Worm (Caenorhabditis elegans) whole organism, young adult: ENCODE measurements around the gene srg-69.

Experiments
- C06A6.2 ChIP-seq: fragments of 200-800 bp; sonication (Bioruptor generic); conservative IDR thresholded peaks from 2 replicates; pipeline ENCODE4 v1.3.6; 2022; ENCODE audit warnings: missing genetic modification characterization, missing compliant biosample characterization
- F39B2.1 ChIP-seq: fragments of 200-800 bp; sonication (Bioruptor generic); IDR thresholded peaks from 2 replicates; pipeline ENCODE4 v1.3.6; 2022; ENCODE audit warnings: missing genetic modification reagents, missing genetic modification characterization, missing compliant biosample characterization
- F49E8.2 ChIP-seq: sonication (generic microtip); optimal IDR thresholded peaks from 3 replicates; lab custom pipeline; 2017; ENCODE audit warnings: missing genetic modification characterization, mild to moderate bottlenecking, missing compliant biosample characterization, antibody characterized with exemption, moderate library complexity; ENCODE audit not compliant: insufficient read depth
- Y79H2A.3 ChIP-seq: fragments of 200-800 bp; sonication (Bioruptor generic); conservative IDR thresholded peaks from 2 replicates; pipeline ENCODE4 v1.3.6; 2022; ENCODE audit warnings: missing genetic modification reagents, missing genetic modification characterization, missing compliant biosample characterization
- Y95B8A.8 ChIP-seq: fragments of 200-800 bp; sonication (Bioruptor generic); IDR thresholded peaks from 2 replicates; pipeline ENCODE4 v1.3.6; 2022; ENCODE audit warnings: missing genetic modification reagents, missing genetic modification characterization, missing compliant biosample characterization
- aptf-2 ChIP-seq: fragments of 200-800 bp; sonication (Bioruptor generic); conservative IDR thresholded peaks from 2 replicates; pipeline ENCODE4 v1.3.6; 2022; ENCODE audit warnings: missing genetic modification reagents, missing genetic modification characterization, missing compliant biosample characterization
- attf-3 ChIP-seq: fragments of 200-800 bp; sonication (Bioruptor generic); conservative IDR thresholded peaks from 2 replicates; pipeline ENCODE4 v1.3.6; 2022; ENCODE audit warnings: missing genetic modification reagents, missing genetic modification characterization, missing compliant biosample characterization
- bed-1 ChIP-seq: fragments of 200-800 bp; sonication (Bioruptor generic); IDR thresholded peaks from 2 replicates; pipeline ENCODE4 v1.3.6; 2022; ENCODE audit warnings: missing genetic modification reagents, missing genetic modification characterization, missing compliant biosample characterization
- cebp-1 ChIP-seq, 2 experiments: fragments of 200-800 bp in 1 of 2; sonication (Bioruptor generic) in 1 of 2; sonication (generic microtip) in 1 of 2; IDR thresholded peaks in 1 of 2; optimal IDR thresholded peaks in 1 of 2; 2 replicates each; pipeline versions ENCODE4 v1.3.6 to Lab custom; 2017 to 2022; ENCODE audit warnings: missing compliant biosample characterization in 2 of 2, missing genetic modification characterization in 2 of 2, mild to moderate bottlenecking in 1 of 2, missing genetic modification reagents in 1 of 2, moderate library complexity in 1 of 2
- ceh-100 ChIP-seq: fragments of 200-800 bp; sonication (Bioruptor generic); IDR thresholded peaks from 2 replicates; pipeline ENCODE4 v1.3.6; 2022; ENCODE audit warnings: missing genetic modification reagents, missing genetic modification characterization, missing compliant biosample characterization
- ceh-91 ChIP-seq: fragments of 200-800 bp; sonication (Bioruptor generic); IDR thresholded peaks from 2 replicates; pipeline ENCODE4 v1.3.6; 2022; ENCODE audit warnings: missing genetic modification reagents, missing genetic modification characterization, missing compliant biosample characterization
- dox-1 ChIP-seq: fragments of 200-800 bp; sonication (Bioruptor generic); IDR thresholded peaks from 2 replicates; pipeline ENCODE4 v1.3.6; 2022; ENCODE audit warnings: missing genetic modification reagents, missing genetic modification characterization, missing compliant biosample characterization
- ets-4 ChIP-seq: fragments of 200-800 bp; sonication (Bioruptor generic); optimal IDR thresholded peaks from 2 replicates; lab custom pipeline; 2018; ENCODE audit warnings: mild to moderate bottlenecking, missing genetic modification characterization, missing compliant biosample characterization
- hlh-26 ChIP-seq: fragments of 200-800 bp; sonication (Bioruptor generic); conservative IDR thresholded peaks from 2 replicates; pipeline ENCODE4 v1.3.6; 2022; ENCODE audit warnings: missing genetic modification reagents, missing genetic modification characterization, missing compliant biosample characterization
- hsf-1 ChIP-seq: fragments of 200-800 bp; sonication (Bioruptor generic); IDR thresholded peaks from 2 replicates; pipeline ENCODE4 v1.3.6; 2022; ENCODE audit warnings: missing genetic modification reagents, missing genetic modification characterization, missing compliant biosample characterization
- lag-1 ChIP-seq: fragments of 200-800 bp; sonication (Bioruptor generic); IDR thresholded peaks from 2 replicates; pipeline ENCODE4 v1.3.6; 2022; ENCODE audit warnings: missing genetic modification reagents, missing genetic modification characterization, missing compliant biosample characterization
- let-607 ChIP-seq, 2 experiments: fragments of 200-800 bp in 1 of 2; sonication (Bioruptor generic) in 1 of 2; sonication (generic microtip) in 1 of 2; optimal IDR thresholded peaks; 2 replicates each; lab custom pipeline; 2016 to 2018; ENCODE audit warnings: mild to moderate bottlenecking in 2 of 2, missing compliant biosample characterization in 2 of 2, missing genetic modification characterization in 2 of 2, moderate library complexity in 2 of 2, missing genotype in 1 of 2
- lin-54 ChIP-seq: fragments of 200-800 bp; sonication (Bioruptor generic); optimal IDR thresholded peaks from 2 replicates; lab custom pipeline; 2018; ENCODE audit warnings: mild to moderate bottlenecking, missing genetic modification characterization, missing compliant biosample characterization
- madf-6 ChIP-seq: fragments of 200-800 bp; sonication (Bioruptor generic); IDR thresholded peaks from 2 replicates; pipeline ENCODE4 v1.3.6; 2022; ENCODE audit warnings: missing genetic modification reagents, missing genetic modification characterization, missing compliant biosample characterization
- mcd-1 ChIP-seq: fragments of 200-800 bp; sonication (Bioruptor generic); IDR thresholded peaks from 2 replicates; pipeline ENCODE4 v1.3.6; 2022; ENCODE audit warnings: missing genetic modification reagents, missing genetic modification characterization, missing compliant biosample characterization
- mes-4 ChIP-seq: sonication (generic microtip); optimal IDR thresholded peaks from 2 replicates; lab custom pipeline; 2016; ENCODE audit warnings: missing genotype, missing genetic modification characterization, missing compliant biosample characterization
- mxl-1 ChIP-seq: sonication (generic microtip); optimal IDR thresholded peaks from 2 replicates; lab custom pipeline; 2016; ENCODE audit warnings: missing genetic modification characterization, missing compliant biosample characterization
- nfyb-1 ChIP-seq: fragments of 200-800 bp; sonication (Bioruptor generic); IDR thresholded peaks from 2 replicates; pipeline ENCODE4 v1.3.6; 2022; ENCODE audit warnings: missing genetic modification reagents, missing genetic modification characterization, missing compliant biosample characterization
- nhr-80 ChIP-seq: sonication (generic microtip); optimal IDR thresholded peaks from 2 replicates; lab custom pipeline; 2016; ENCODE audit warnings: missing genetic modification characterization, missing compliant biosample characterization
- pha-4 ChIP-seq: fragments of 150-350 bp; sonication (generic microtip); optimal IDR thresholded peaks from 2 replicates; lab custom pipeline; 2014; ENCODE audit warnings: missing biosample characterization, missing genetic modification reagents, missing genetic modification characterization
- rec-8 ChIP-seq, 2 experiments: sonication (generic microtip); optimal IDR thresholded peaks; 2 replicates each; lab custom pipeline; 2016; ENCODE audit warnings: mild to moderate bottlenecking in 2 of 2, missing genetic modification characterization in 2 of 2, missing genetic modification reagents in 2 of 2, missing genotype in 2 of 2, missing biosample characterization in 1 of 2, missing compliant biosample characterization in 1 of 2, moderate library complexity in 1 of 2
- repo-1 ChIP-seq: sonication (generic microtip); optimal IDR thresholded peaks from 2 replicates; lab custom pipeline; 2017; ENCODE audit warnings: mild to moderate bottlenecking, missing genetic modification characterization, missing compliant biosample characterization
- sdz-38 ChIP-seq: sonication (generic microtip); optimal IDR thresholded peaks from 2 replicates; lab custom pipeline; 2016; ENCODE audit warnings: missing genotype, missing genetic modification characterization, missing compliant biosample characterization
- sea-2 ChIP-seq: fragments of 200-800 bp; sonication (Bioruptor generic); IDR thresholded peaks from 2 replicates; pipeline ENCODE4 v1.3.6; 2022; ENCODE audit warnings: missing genetic modification characterization, missing compliant biosample characterization
- snpc-1.1 ChIP-seq: sonication (generic microtip); optimal IDR thresholded peaks from 2 replicates; lab custom pipeline; 2017; ENCODE audit warnings: missing genetic modification characterization, mild to moderate bottlenecking, missing compliant biosample characterization, antibody characterized with exemption, moderate library complexity, missing genotype, missing genetic modification reagents; ENCODE audit not compliant: insufficient read depth
- snpc-1.3 ChIP-seq: sonication (generic microtip); optimal IDR thresholded peaks from 2 replicates; lab custom pipeline; 2017; ENCODE audit warnings: missing genetic modification characterization, mild to moderate bottlenecking, missing compliant biosample characterization, antibody characterized with exemption, moderate library complexity, missing genotype, missing genetic modification reagents; ENCODE audit not compliant: insufficient read depth
- snpc-3.4 ChIP-seq: sonication (generic microtip); optimal IDR thresholded peaks from 2 replicates; lab custom pipeline; 2017; ENCODE audit warnings: missing genetic modification characterization, mild to moderate bottlenecking, missing compliant biosample characterization, antibody characterized with exemption, moderate library complexity, missing genotype, missing genetic modification reagents
- zfh-2 ChIP-seq: fragments of 200-800 bp; sonication (Bioruptor generic); conservative IDR thresholded peaks from 2 replicates; pipeline ENCODE4 v1.3.6; 2022; ENCODE audit warnings: missing genetic modification reagents, missing genetic modification characterization, missing compliant biosample characterization
- zim-3 ChIP-seq: sonication (generic microtip); optimal IDR thresholded peaks from 2 replicates; lab custom pipeline; 2017; ENCODE audit warnings: mild to moderate bottlenecking, missing genetic modification characterization, moderate library complexity, missing compliant biosample characterization
- ztf-25 ChIP-seq: fragments of 200-800 bp; sonication (Bioruptor generic); IDR thresholded peaks from 2 replicates; pipeline ENCODE4 v1.3.6; 2022; ENCODE audit warnings: missing genetic modification reagents, missing genetic modification characterization, missing compliant biosample characterization
- ztf-3 ChIP-seq: fragments of 200-800 bp; sonication (Bioruptor generic); optimal IDR thresholded peaks from 2 replicates; lab custom pipeline; 2018; ENCODE audit warnings: mild to moderate bottlenecking, missing genetic modification characterization, missing compliant biosample characterization

srg-69 gene

ce11 chrII:5330206-5330686, 25.2 kb upstream of the srg-69 start (continued):
- TF ChIP-seq ets-4 (GFP tag; lab: Kevin White, UChicago): peak; percentile 33

DNA sequence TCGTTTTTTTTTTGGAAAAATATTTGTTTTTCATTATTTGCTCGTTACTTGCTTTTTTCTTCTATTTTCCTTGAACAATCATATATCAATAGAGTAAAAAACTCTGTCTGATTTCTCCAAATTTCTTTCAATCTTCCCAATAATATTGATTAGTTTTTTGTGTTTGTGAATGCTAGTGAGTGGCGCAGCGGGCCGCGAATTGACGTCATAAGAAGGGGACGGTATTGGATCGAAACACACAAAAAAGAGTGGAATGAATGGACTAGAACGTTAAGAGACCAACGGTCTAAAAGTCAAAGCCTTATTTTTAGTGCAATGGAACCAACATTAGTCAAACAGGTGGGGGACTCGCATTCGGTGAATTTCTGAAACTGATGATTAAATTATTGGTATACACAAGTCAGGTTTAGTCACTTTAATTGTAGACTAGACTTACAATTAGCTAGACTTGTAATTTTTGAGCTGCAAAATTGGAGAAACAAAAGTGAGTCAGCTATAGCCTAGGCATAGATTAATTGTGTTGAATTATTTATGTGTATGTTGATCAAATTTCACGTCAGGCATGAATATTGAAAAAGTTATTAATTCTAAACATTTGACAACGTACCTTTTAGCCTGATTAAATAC, 23.7 kb upstream of the srg-69 start:
- TF ChIP-seq mes-4 (tag; lab: Kevin White, UChicago): no peak
- TF ChIP-seq lin-54 (GFP tag; lab: Kevin White, UChicago): no peak
- peak; percentile 18 for TF ChIP-seq repo-1 (tag; lab: Kevin White, UChicago)
- no peak for TF ChIP-seq zfh-2 (GFP tag; lab: Robert Waterston, UW)
- TF ChIP-seq mxl-1 (tag; lab: Kevin White, UChicago): no peak
- TF ChIP-seq C06A6.2 (GFP tag; lab: Robert Waterston, UW): no peak
- peak; percentile 3 for TF ChIP-seq zim-3 (tag; lab: Kevin White, UChicago)
- TF ChIP-seq F49E8.2 (tag; lab: Kevin White, UChicago): no peak
- no peak for TF ChIP-seq lag-1 (GFP tag; lab: Robert Waterston, UW)
- no peak for TF ChIP-seq Y79H2A.3 (GFP tag; lab: Robert Waterston, UW)
- no peak for TF ChIP-seq snpc-1.3 (tag; lab: Kevin White, UChicago)
- TF ChIP-seq ztf-3 (GFP tag; lab: Kevin White, UChicago): no peak
- TF ChIP-seq bed-1 (GFP tag; lab: Robert Waterston, UW): no peak
- no peak for TF ChIP-seq nhr-80 (tag; lab: Kevin White, UChicago)

- no peak for TF ChIP-seq rec-8 (tag; optimal IDR thresholded peaks at IDR 0.05; lab: Kevin White, UChicago)
- 0 out of 2 replicates have a peak, but pooled peaks have one; percentile 12 for TF ChIP-seq nfyb-1 (GFP tag; lab: Robert Waterston, UW)
- TF ChIP-seq cebp-1 (GFP tag; IDR thresholded peaks at IDR 0.05; lab: Robert Waterston, UW): no peak
- peak; percentile 28 for TF ChIP-seq cebp-1 (tag; optimal IDR thresholded peaks at IDR 0.05; lab: Kevin White, UChicago)
- TF ChIP-seq sdz-38 (tag; lab: Kevin White, UChicago): no peak
Observed at ce11 chrII:5332345-5333124, 22.9 kb upstream of the srg-69 start.

DNA sequence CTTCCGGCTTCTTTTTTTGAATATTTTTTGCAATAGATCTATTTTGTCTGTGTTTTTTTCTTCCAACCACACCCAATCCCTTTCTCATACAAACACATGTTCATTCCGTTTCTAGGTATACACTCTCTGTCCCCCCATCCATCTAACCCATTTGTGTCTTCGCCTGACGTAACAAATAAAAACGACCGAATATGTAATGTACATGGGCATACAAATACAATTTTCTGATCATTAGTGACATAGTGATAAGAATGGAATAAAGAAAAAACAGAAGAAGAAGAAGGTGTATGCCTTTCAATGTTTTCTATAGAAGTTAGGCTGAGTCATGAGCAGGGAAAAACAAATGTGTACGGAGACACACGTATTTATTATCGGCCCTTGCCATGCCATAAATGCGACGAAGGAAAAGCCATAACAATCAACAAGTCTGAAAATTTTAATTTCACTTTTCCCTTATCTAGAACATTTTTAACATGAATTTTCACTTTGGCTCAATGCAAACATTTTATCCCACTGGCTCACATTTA, 21.7 kb upstream of the srg-69 start:
- no peak for TF ChIP-seq snpc-1.1 (tag; lab: Kevin White, UChicago)
- no peak for TF ChIP-seq mcd-1 (GFP tag; lab: Robert Waterston, UW)
- peak; percentile 38 for TF ChIP-seq snpc-3.4 (tag; lab: Kevin White, UChicago)
- TF ChIP-seq hlh-26 (GFP tag; lab: Robert Waterston, UW): no peak

DNA sequence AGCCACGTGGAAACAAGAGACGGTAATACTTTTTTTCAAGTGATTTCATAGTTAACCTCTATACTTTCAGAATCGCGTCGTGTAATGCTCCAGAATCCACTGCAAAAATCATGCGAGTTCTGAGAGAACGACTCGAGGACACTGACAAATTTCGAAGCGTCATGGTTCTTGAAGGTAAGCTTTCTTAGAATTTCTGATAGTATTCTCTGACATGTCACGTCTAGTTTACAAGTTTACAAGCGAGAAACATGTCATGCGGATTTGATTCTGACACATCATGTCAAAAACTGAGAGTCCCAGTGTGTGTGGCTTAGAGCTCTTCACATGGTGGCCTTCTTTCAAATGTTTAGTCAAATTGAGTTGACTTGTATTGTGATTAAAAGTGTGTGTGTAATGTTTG, 20.9 kb upstream of the srg-69 start:
- TF ChIP-seq ceh-91 (GFP tag; lab: Robert Waterston, UW) (no peak), madf-6 (no peak), C06A6.2 (GFP tag; lab: Robert Waterston, UW) (no peak), rec-8 (tag; optimal IDR thresholded peaks at IDR 0.05; lab: Kevin White, UChicago) (no peak), F39B2.1 (GFP tag; lab: Robert Waterston, UW) (no peak), ztf-25 (GFP tag; lab: Robert Waterston, UW) (no peak), pha-4 (tag; lab: Kevin White, UChicago) (no peak), sea-2 (GFP tag; lab: Robert Waterston, UW) (no peak), attf-3 (no peak), let-607 (tag; optimal IDR thresholded peaks at IDR 0.05; lab: Kevin White, UChicago) (no peak), Y95B8A.8 (GFP tag; lab: Robert Waterston, UW) (no peak), dox-1 (GFP tag; lab: Robert Waterston, UW) (no peak), repo-1 (tag; lab: Kevin White, UChicago) (no peak), aptf-2 (no peak), hsf-1 (no peak), ceh-100 (GFP tag; lab: Robert Waterston, UW) (no peak)
